Fruit fly (Drosophila melanogaster): ENCODE data around the gene scny.

Gene scny

DNA sequence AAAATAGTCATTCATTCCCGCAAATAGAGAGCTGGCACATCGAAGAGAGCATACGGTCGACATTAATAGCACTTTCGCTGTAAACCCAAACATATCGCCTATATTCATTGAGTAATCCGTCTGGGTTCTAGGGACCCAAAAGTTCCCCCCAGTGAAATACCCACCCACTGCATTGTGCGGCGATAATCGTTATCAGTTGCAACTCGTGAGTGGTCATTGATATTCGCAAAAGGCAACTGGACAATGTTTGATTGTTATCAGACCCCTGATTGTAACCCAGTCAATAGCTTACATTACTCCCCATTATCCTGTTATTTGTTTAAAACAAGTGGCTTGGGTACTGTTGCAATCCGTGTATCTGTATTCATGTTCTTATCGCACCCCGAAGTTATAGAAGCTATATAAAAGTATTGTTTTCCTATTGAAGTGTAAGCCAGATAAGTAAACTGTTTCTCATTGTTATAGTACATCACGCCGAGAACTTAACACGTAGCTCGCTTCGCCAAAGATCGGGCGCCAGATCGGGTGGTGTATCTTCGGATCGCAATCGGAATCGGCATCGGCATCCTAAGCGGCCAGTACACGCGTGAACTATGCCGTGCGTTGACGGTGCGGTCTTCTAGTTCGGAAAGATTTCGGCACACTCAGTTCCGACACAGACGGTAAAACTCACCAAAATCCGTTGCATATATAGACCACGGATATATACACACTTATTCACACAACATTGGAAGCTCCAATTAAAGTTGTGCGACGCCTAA is 15.0 kb upstream of the scny start (continued):
- TF ChIP-seq vri (GFP tag; optimal IDR thresholded peaks at IDR 0.05) (peak; percentile 94), CG31627 (GFP tag; optimal IDR thresholded peaks at IDR 0.05) (no peak), Ets21C (GFP tag; optimal IDR thresholded peaks at IDR 0.05) (no peak), CG8119 (GFP tag; IDR thresholded peaks at IDR 0.05) (no peak), CG11902 (GFP tag; optimal IDR thresholded peaks at IDR 0.05) (no peak), CG6854 (GFP tag; optimal IDR thresholded peaks at IDR 0.05) (no peak), lz (GFP tag; optimal IDR thresholded peaks at IDR 0.05) (no peak), CG15336 (GFP tag; IDR thresholded peaks at IDR 0.05) (no peak), CG34406 (GFP tag; optimal IDR thresholded peaks at IDR 0.05) (no peak), CG10631 (GFP tag; optimal IDR thresholded peaks at IDR 0.05) (no peak), CG1621 (tag; optimal IDR thresholded peaks at IDR 0.05) (no peak)

DNA sequence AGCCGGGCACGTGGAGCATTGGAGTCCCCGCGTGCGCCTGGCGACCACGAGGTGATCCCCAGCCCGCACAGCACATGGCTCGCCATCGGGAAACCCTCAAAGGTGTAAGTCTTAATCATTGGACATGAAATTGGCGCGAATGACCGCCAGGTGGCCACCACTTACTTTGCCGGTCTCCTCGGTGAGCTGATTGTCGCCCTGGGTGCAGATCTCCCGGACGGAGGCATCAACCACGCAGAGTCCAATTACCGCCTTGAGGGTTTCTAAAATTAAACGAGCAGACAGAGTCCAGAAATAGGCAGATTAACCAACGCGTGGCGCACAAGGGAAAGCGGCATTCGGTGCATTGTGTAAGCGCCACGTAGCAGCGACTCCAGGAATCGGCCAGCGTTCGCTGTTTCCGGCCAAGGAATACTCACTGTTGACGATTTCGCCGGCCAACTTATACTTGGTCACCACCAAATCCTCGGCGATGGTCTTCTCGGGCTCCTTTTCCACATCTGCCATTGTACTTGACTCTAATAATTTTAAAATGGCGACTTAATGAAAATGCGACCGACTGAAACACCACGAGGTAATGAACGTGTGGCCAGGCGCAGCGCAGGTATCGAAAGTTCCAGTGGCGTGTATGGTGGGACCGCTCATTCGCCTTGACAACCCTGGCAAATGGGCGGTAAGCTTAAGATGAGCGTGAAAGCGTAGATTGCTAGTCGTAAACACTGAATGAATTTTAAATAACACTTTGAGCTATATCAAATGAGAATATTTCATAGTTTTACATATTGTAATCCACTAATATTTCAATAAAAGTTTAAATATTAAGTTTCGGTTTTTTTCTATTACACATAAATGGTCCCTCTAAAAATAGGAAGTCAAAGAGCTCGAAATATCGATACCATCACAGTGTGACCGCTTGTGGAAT is 3.6 kb upstream of the scny start, which contains the start of gene CG10576:
Gene CG10576, minus strand, starts transcription at position 781 of the 922 bp plus-strand sequence.
- TF ChIP-seq eg (GFP tag; IDR thresholded peaks at IDR 0.05), result no peak
- no peak for TF ChIP-seq acj6 (GFP tag; optimal IDR thresholded peaks at IDR 0.05)
- no peak for TF ChIP-seq CG3032 (tag; optimal IDR thresholded peaks at IDR 0.05)

DNA sequence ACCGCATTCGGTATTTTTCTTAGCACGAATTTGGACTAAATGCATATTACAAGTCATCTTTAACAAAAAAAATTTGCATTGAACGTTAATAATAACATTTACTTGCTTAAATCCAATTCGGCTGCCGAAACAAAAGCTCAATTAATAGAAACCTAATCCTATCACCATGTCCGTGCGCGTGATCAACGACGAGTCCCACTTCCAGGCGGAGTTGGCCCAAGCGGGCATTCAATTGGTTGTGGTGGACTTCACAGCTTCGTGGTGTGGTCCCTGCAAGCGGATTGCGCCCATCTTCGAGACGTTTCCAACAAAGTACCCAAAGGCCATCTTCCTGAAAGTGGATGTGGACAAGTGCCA is 3.0 kb upstream of the scny start, which contains the start of gene Txl:
Gene Txl, plus strand, starts transcription at position 3 of the 357 bp plus-strand sequence.
- TF ChIP-seq dac (GFP tag; optimal IDR thresholded peaks at IDR 0.05) (no peak), Ets96B (tag; optimal IDR thresholded peaks at IDR 0.05) (no peak), esn (GFP tag; optimal IDR thresholded peaks at IDR 0.05) (no peak), Eip93F (GFP tag; optimal IDR thresholded peaks at IDR 0.05) (no peak), acj6 (GFP tag; optimal IDR thresholded peaks at IDR 0.05) (no peak), fd59A (GFP tag; optimal IDR thresholded peaks at IDR 0.05) (no peak), CG6854 (GFP tag; optimal IDR thresholded peaks at IDR 0.05) (no peak), CG8119 (GFP tag; IDR thresholded peaks at IDR 0.05) (no peak), CG1621 (tag; optimal IDR thresholded peaks at IDR 0.05) (no peak), CG3032 (tag; optimal IDR thresholded peaks at IDR 0.05) (no peak), CG10669 (GFP tag; optimal IDR thresholded peaks at IDR 0.05) (no peak), CG15336 (GFP tag; IDR thresholded peaks at IDR 0.05) (no peak), achi (GFP tag; optimal IDR thresholded peaks at IDR 0.05) (no peak), CG4318 (GFP tag; optimal IDR thresholded peaks at IDR 0.05) (no peak), Lpt (GFP tag; optimal IDR thresholded peaks at IDR 0.05) (no peak), Eip78C (GFP tag) (no peak), CG8319 (GFP tag; optimal IDR thresholded peaks at IDR 0.05) (no peak), Hr38 (GFP tag; optimal IDR thresholded peaks at IDR 0.05) (no peak), Gug (GFP tag; IDR thresholded peaks at IDR 0.05) (no peak)

dm6 chr3L:5770113-5770798 is 1.5 kb downstream of the scny start:
- TF ChIP-seq CG16779 (tag; optimal IDR thresholded peaks at IDR 0.05), result peak; percentile 85
- TF ChIP-seq Lpt (GFP tag; optimal IDR thresholded peaks at IDR 0.05), result peak; percentile 57
- TF ChIP-seq fd59A (GFP tag; optimal IDR thresholded peaks at IDR 0.05), result peak; percentile 62
- peak in 1 of 2 experiments; percentile 58 for TF ChIP-seq salr (GFP tag; optimal IDR thresholded peaks at IDR 0.05)
- no peak for TF ChIP-seq CG31627 (GFP tag; optimal IDR thresholded peaks at IDR 0.05)
- TF ChIP-seq Hr38 (GFP tag; optimal IDR thresholded peaks at IDR 0.05), result no peak
- no peak for TF ChIP-seq CG8632 (GFP tag; optimal IDR thresholded peaks at IDR 0.05)
- TF ChIP-seq CG10669 (GFP tag; optimal IDR thresholded peaks at IDR 0.05), result peak; percentile 78
- peak; percentile 6 for TF ChIP-seq dac (GFP tag; optimal IDR thresholded peaks at IDR 0.05)
- peak; percentile 39 for TF ChIP-seq achi (GFP tag; optimal IDR thresholded peaks at IDR 0.05)
- TF ChIP-seq CG9139 (GFP tag; optimal IDR thresholded peaks at IDR 0.05), result peak; percentile 94
- peak; percentile 59 for TF ChIP-seq vri (GFP tag; optimal IDR thresholded peaks at IDR 0.05)
- peak; percentile 83 for TF ChIP-seq Ets96B (tag; optimal IDR thresholded peaks at IDR 0.05)
- peak; percentile 58 for TF ChIP-seq CG32006 (GFP tag; optimal IDR thresholded peaks at IDR 0.05)
- no peak for TF ChIP-seq CG11902 (GFP tag; optimal IDR thresholded peaks at IDR 0.05)
- no peak for TF ChIP-seq Smox (GFP tag; optimal IDR thresholded peaks at IDR 0.05)
- peak; percentile 52 for TF ChIP-seq CG15336 (GFP tag; IDR thresholded peaks at IDR 0.05)
- peak; percentile 41 for TF ChIP-seq CG34406 (GFP tag; optimal IDR thresholded peaks at IDR 0.05)
- TF ChIP-seq spab (GFP tag; optimal IDR thresholded peaks at IDR 0.05), result peak; percentile 86
- TF ChIP-seq net (GFP tag; optimal IDR thresholded peaks at IDR 0.05), result peak; percentile 78
- no peak for TF ChIP-seq Sox102F (GFP tag; optimal IDR thresholded peaks at IDR 0.05)
- TF ChIP-seq svp (GFP tag), result no peak
- TF ChIP-seq topi (GFP tag; optimal IDR thresholded peaks at IDR 0.05), result no peak
- peak; percentile 90 for TF ChIP-seq CG6163 (GFP tag; IDR thresholded peaks at IDR 0.05)
- no peak for TF ChIP-seq Met (GFP tag; optimal IDR thresholded peaks at IDR 0.05)

Data from whole organism, prepupa.